Fruit fly (Drosophila melanogaster) whole organism, embryonic: ENCODE results near the gene puf.

ENCODE experiments used
- Asciz ChIP-seq: fragments of 200-800 bp; sonication (Bioruptor generic); optimal IDR thresholded peaks from 2 replicates; lab custom pipeline; 2017; ENCODE audit warnings: missing biosample characterization, mild to moderate bottlenecking, missing genetic modification characterization, missing genetic modification reagents
- Bdp1 ChIP-seq: fragments of 200-800 bp; sonication (Bioruptor generic); optimal IDR thresholded peaks from 3 replicates; lab custom pipeline; 2016; ENCODE audit warnings: missing biosample characterization, missing genetic modification characterization
- CG11085 ChIP-seq: fragments of 200-800 bp; sonication (Bioruptor generic); IDR thresholded peaks from 2 replicates; pipeline ENCODE4 v1.3.6; 2022; ENCODE audit warnings: missing biosample characterization, missing genetic modification characterization
- CG11093 ChIP-seq: fragments of 200-800 bp; sonication (Bioruptor generic); IDR thresholded peaks from 3 replicates; pipeline ENCODE4 v1.3.6; 2022; ENCODE audit warnings: missing biosample characterization, missing genetic modification characterization
- CG12391 ChIP-seq: fragments of 200-800 bp; sonication (Bioruptor generic); optimal IDR thresholded peaks from 3 replicates; lab custom pipeline; 2018; ENCODE audit warnings: missing biosample characterization, mild to moderate bottlenecking, missing genetic modification characterization, moderate library complexity
- CG12744 ChIP-seq: fragments of 200-800 bp; sonication (Bioruptor generic); optimal IDR thresholded peaks from 2 replicates; lab custom pipeline; 2016; ENCODE audit warnings: missing biosample characterization, missing genetic modification characterization
- CG14710 ChIP-seq: fragments of 200-800 bp; sonication (Bioruptor generic); optimal IDR thresholded peaks from 3 replicates; lab custom pipeline; 2019; ENCODE audit warnings: missing biosample characterization, mild to moderate bottlenecking, missing genetic modification characterization, moderate library complexity
- CG15011 ChIP-seq: fragments of 200-800 bp; sonication (Bioruptor generic); optimal IDR thresholded peaks from 3 replicates; lab custom pipeline; 2018; ENCODE audit warnings: missing biosample characterization, mild to moderate bottlenecking, missing genetic modification characterization
- CG1792 ChIP-seq: fragments of 200-800 bp; sonication (Bioruptor generic); optimal IDR thresholded peaks from 2 replicates; lab custom pipeline; 2016; ENCODE audit warnings: missing biosample characterization, missing genetic modification characterization
- CG2120 ChIP-seq: fragments of 200-800 bp; sonication (Bioruptor generic); optimal IDR thresholded peaks from 3 replicates; lab custom pipeline; 2016; ENCODE audit warnings: missing biosample characterization, missing genetic modification characterization
- CG31365 ChIP-seq: fragments of 200-800 bp; sonication (Bioruptor generic); optimal IDR thresholded peaks from 2 replicates; lab custom pipeline; 2018; ENCODE audit warnings: missing biosample characterization, mild to moderate bottlenecking, missing genetic modification characterization
- CG3281 ChIP-seq: fragments of 200-800 bp; sonication (Bioruptor generic); optimal IDR thresholded peaks from 3 replicates; lab custom pipeline; 2017; ENCODE audit warnings: missing biosample characterization, mild to moderate bottlenecking, missing genetic modification characterization
- CG33557 ChIP-seq: fragments of 200-800 bp; sonication (Bioruptor generic); optimal IDR thresholded peaks from 2 replicates; lab custom pipeline; 2019; ENCODE audit warnings: missing biosample characterization, mild to moderate bottlenecking, missing genetic modification characterization, moderate library complexity
- CG3995 ChIP-seq: fragments of 200-800 bp; sonication (Bioruptor generic); optimal IDR thresholded peaks from 3 replicates; lab custom pipeline; 2016; ENCODE audit warnings: missing biosample characterization, missing genetic modification characterization
- CG5245 ChIP-seq: fragments of 200-800 bp; sonication (Bioruptor generic); optimal IDR thresholded peaks from 3 replicates; lab custom pipeline; 2016; ENCODE audit warnings: missing biosample characterization, missing genetic modification characterization
- Camta ChIP-seq: fragments of 200-800 bp; sonication (Bioruptor generic); optimal IDR thresholded peaks from 2 replicates; lab custom pipeline; 2016; ENCODE audit warnings: missing biosample characterization, missing genetic modification characterization
- Dbx ChIP-seq: fragments of 200-800 bp; sonication (Bioruptor generic); IDR thresholded peaks from 3 replicates; pipeline ENCODE4 v1.3.6; 2022; ENCODE audit warnings: missing biosample characterization, missing genetic modification characterization
- E2f2 ChIP-seq: fragments of 200-800 bp; sonication (Bioruptor generic); IDR thresholded peaks from 2 replicates; pipeline ENCODE4 v1.3.6; 2022; ENCODE audit warnings: missing biosample characterization, missing genetic modification characterization
- HLH4C ChIP-seq: fragments of 200-800 bp; sonication (Bioruptor generic); IDR thresholded peaks from 3 replicates; pipeline ENCODE4 v1.3.6; 2022; ENCODE audit warnings: missing biosample characterization, missing genetic modification characterization; ENCODE audit not compliant: partially characterized antibody
- HLH54F ChIP-seq: fragments of 200-800 bp; sonication (Bioruptor generic); optimal IDR thresholded peaks from 3 replicates; lab custom pipeline; 2016; ENCODE audit warnings: missing biosample characterization, missing genetic modification characterization
- Hmx ChIP-seq: fragments of 200-800 bp; sonication (Bioruptor generic); optimal IDR thresholded peaks from 2 replicates; lab custom pipeline; 2016; ENCODE audit warnings: missing biosample characterization, missing genetic modification characterization
- Meics ChIP-seq: fragments of 200-800 bp; sonication (Bioruptor generic); optimal IDR thresholded peaks from 2 replicates; lab custom pipeline; 2017; ENCODE audit warnings: missing biosample characterization, mild to moderate bottlenecking, missing genetic modification characterization
- Nf-YB ChIP-seq: fragments of 200-800 bp; sonication (Bioruptor generic); optimal IDR thresholded peaks from 3 replicates; lab custom pipeline; 2019; ENCODE audit warnings: missing biosample characterization, mild to moderate bottlenecking, missing genetic modification characterization, moderate library complexity
- NfI ChIP-seq: fragments of 200-800 bp; sonication (Bioruptor generic); optimal IDR thresholded peaks from 3 replicates; lab custom pipeline; 2018; ENCODE audit warnings: missing biosample characterization, mild to moderate bottlenecking, missing genetic modification characterization, moderate library complexity
- Oli ChIP-seq: fragments of 200-800 bp; sonication (Bioruptor generic); optimal IDR thresholded peaks from 2 replicates; lab custom pipeline; 2018; ENCODE audit warnings: missing biosample characterization, mild to moderate bottlenecking, missing genetic modification characterization, moderate library complexity
- Pdp1 ChIP-seq, 2 experiments: fragments of 200-800 bp; sonication (Bioruptor generic); optimal IDR thresholded peaks; 3 replicates each; lab custom pipeline; 2016; ENCODE audit warnings: missing biosample characterization in 2 of 2, missing genetic modification characterization in 2 of 2, mild to moderate bottlenecking in 1 of 2, moderate library complexity in 1 of 2
- Xbp1 ChIP-seq: fragments of 200-800 bp; sonication (Bioruptor generic); optimal IDR thresholded peaks from 3 replicates; lab custom pipeline; 2016; ENCODE audit warnings: missing biosample characterization, mild to moderate bottlenecking, missing genetic modification characterization
- Xrp1 ChIP-seq: fragments of 200-800 bp; sonication (Bioruptor generic); IDR thresholded peaks from 2 replicates; pipeline ENCODE4 v1.3.6; 2022; ENCODE audit warnings: missing biosample characterization, missing genetic modification characterization
- bsh ChIP-seq, 2 experiments: fragments of 200-800 bp; sonication (Bioruptor generic); optimal IDR thresholded peaks; 2 replicates each; lab custom pipeline; 2017 to 2018; ENCODE audit warnings: mild to moderate bottlenecking in 2 of 2, missing biosample characterization in 2 of 2, missing genetic modification characterization in 2 of 2, moderate library complexity in 1 of 2
- chinmo ChIP-seq: fragments of 200-800 bp; sonication (Bioruptor generic); IDR thresholded peaks from 4 replicates; pipeline ENCODE4 v1.3.6; 2022; ENCODE audit warnings: missing biosample characterization, missing genetic modification characterization; ENCODE audit not compliant: partially characterized antibody
- dati ChIP-seq: fragments of 200-800 bp; sonication (Bioruptor generic); IDR thresholded peaks from 2 replicates; pipeline ENCODE4 v1.3.6; 2022; ENCODE audit warnings: missing biosample characterization, missing genetic modification characterization
- dimm ChIP-seq: fragments of 200-800 bp; sonication (Bioruptor generic); IDR thresholded peaks from 2 replicates; pipeline ENCODE4 v1.3.6; 2022; ENCODE audit warnings: missing biosample characterization, missing genetic modification characterization
- fd96Cb ChIP-seq: fragments of 200-800 bp; sonication (Bioruptor generic); optimal IDR thresholded peaks from 2 replicates; lab custom pipeline; 2018; ENCODE audit warnings: missing biosample characterization, mild to moderate bottlenecking, missing genetic modification characterization, moderate library complexity
- fru ChIP-seq: fragments of >200 bp; optimal IDR thresholded peaks from 2 replicates; lab custom pipeline; 2017
- grau ChIP-seq: fragments of 200-800 bp; optimal IDR thresholded peaks from 3 replicates; lab custom pipeline; 2019; ENCODE audit warnings: missing biosample characterization, mild to moderate bottlenecking, missing genetic modification characterization, moderate library complexity
- h ChIP-seq: fragments of >200 bp; optimal IDR thresholded peaks from 2 replicates; lab custom pipeline; 2017
- her ChIP-seq: fragments of 200-800 bp; sonication (Bioruptor generic); optimal IDR thresholded peaks from 2 replicates; lab custom pipeline; 2016; ENCODE audit warnings: missing biosample characterization, missing genetic modification characterization
- jigr1 ChIP-seq: fragments of 200-800 bp; sonication (Bioruptor generic); IDR thresholded peaks from 3 replicates; pipeline ENCODE4 v1.3.6; 2022; ENCODE audit warnings: missing biosample characterization, missing genetic modification characterization
- knrl ChIP-seq: fragments of 200-800 bp; sonication (Bioruptor generic); IDR thresholded peaks from 3 replicates; pipeline ENCODE4 v1.3.6; 2022; ENCODE audit warnings: missing biosample characterization, missing genetic modification characterization; ENCODE audit not compliant: partially characterized antibody
- odd ChIP-seq: fragments of 200-800 bp; sonication (Bioruptor generic); optimal IDR thresholded peaks from 2 replicates; lab custom pipeline; 2017; ENCODE audit warnings: missing biosample characterization, mild to moderate bottlenecking, missing genetic modification characterization
- onecut ChIP-seq: fragments of 200-800 bp; sonication (Bioruptor generic); IDR thresholded peaks from 2 replicates; pipeline ENCODE4 v1.3.6; 2022; ENCODE audit warnings: missing biosample characterization, missing genetic modification characterization
- pan ChIP-seq, 4 experiments: fragments of >200 bp in 3 of 4; fragments of 200-800 bp in 1 of 4; sonication (Bioruptor generic) in 1 of 4; optimal IDR thresholded peaks in 3 of 4; IDR thresholded peaks in 1 of 4; 2 replicates each; pipeline versions ENCODE4 v1.3.6 to Lab custom; 2017 to 2022; ENCODE audit warnings: missing biosample characterization in 2 of 4, missing genetic modification characterization in 2 of 4, mixed read lengths in 1 of 4
- pita ChIP-seq: fragments of 200-800 bp; sonication (Bioruptor generic); optimal IDR thresholded peaks from 2 replicates; lab custom pipeline; 2017; ENCODE audit warnings: missing biosample characterization, mild to moderate bottlenecking, missing genetic modification characterization
- prd ChIP-seq, 3 experiments: fragments of >200 bp in 2 of 3; fragments of 200-800 bp in 1 of 3; sonication (Bioruptor generic) in 1 of 3; optimal IDR thresholded peaks in 2 of 3; IDR thresholded peaks in 1 of 3; 2 replicates in 2 of 3; 3 replicates in 1 of 3; pipeline versions ENCODE4 v1.3.6 to Lab custom; 2017 to 2022; ENCODE audit warnings: missing biosample characterization in 1 of 3, missing genetic modification characterization in 1 of 3
- row ChIP-seq: fragments of 200-800 bp; sonication (Bioruptor generic); IDR thresholded peaks from 3 replicates; pipeline ENCODE4 v1.3.6; 2022; ENCODE audit warnings: missing biosample characterization, missing genetic modification characterization
- sens ChIP-seq: fragments of 200-800 bp; sonication (Bioruptor generic); peaks from one replicate; lab custom pipeline; 2016; ENCODE audit warnings: missing biosample characterization, missing genetic modification characterization
- sim ChIP-seq: fragments of 200-800 bp; sonication (Bioruptor generic); IDR thresholded peaks from 2 replicates; pipeline ENCODE4 v1.3.6; 2022; ENCODE audit warnings: missing biosample characterization, missing genetic modification characterization
- unpg ChIP-seq: fragments of 200-800 bp; sonication (Bioruptor generic); optimal IDR thresholded peaks from 3 replicates; lab custom pipeline; 2018; ENCODE audit warnings: missing biosample characterization, mild to moderate bottlenecking, missing genetic modification characterization, moderate library complexity
- usp ChIP-seq: fragments of >200 bp; optimal IDR thresholded peaks from 2 replicates; lab custom pipeline; 2017; ENCODE audit warnings: missing biosample characterization, missing genetic modification characterization
- wdn ChIP-seq: fragments of 200-800 bp; sonication (Bioruptor generic); IDR thresholded peaks from 2 replicates; pipeline ENCODE4 v1.3.6; 2022; ENCODE audit warnings: missing biosample characterization, missing genetic modification characterization

puf gene

DNA sequence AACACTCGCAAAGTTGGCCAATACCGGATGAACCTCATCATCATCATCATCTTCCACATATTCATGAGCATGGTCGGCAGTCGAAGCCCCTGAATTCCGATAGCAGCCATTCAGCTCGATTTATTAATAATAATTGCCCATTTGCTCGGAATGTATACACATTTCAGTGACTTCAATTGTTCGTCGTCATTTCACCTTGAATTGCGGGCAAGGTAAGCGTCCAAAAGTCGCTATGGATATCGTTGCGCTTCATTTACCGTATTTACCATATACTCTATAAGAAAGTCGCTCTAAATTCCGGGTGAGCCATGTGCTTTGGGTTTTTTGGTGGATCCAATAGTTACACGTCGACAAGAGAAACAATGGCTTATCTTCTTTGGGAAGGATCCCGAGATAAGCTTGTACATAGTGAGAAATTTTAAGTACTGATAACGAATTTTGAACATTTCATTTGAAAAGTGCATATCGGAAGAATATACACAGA lies 23.8 kb downstream of the puf start (continued):
- TF ChIP-seq Meics, result peak; percentile 22
- TF ChIP-seq CG11085, result no peak
- no peak for TF ChIP-seq pan (optimal IDR thresholded peaks at IDR 0.05; lab: Kevin White, UChicago)
- peak in 1 of 2 experiments; percentile 67 for TF ChIP-seq pan (GFP tag; optimal IDR thresholded peaks at IDR 0.05 in 1 of 2, IDR thresholded peaks at IDR 0.05 in 1 of 2)
- no peak for TF ChIP-seq CG33557
- peak; percentile 32 for TF ChIP-seq NfI (GFP tag; lab: Kevin White, UChicago)
- TF ChIP-seq Xrp1 (GFP tag; lab: Robert Waterston, UW), result peak; percentile 43; the same call in 1 of the 2 replicates
- no peak for TF ChIP-seq Asciz (GFP tag; lab: Kevin White, UChicago)
- no peak for TF ChIP-seq Nf-YB (GFP tag; lab: Kevin White, UChicago)
- no peak for TF ChIP-seq onecut
- no peak for TF ChIP-seq CG5245 (GFP tag; lab: Kevin White, UChicago)
- TF ChIP-seq grau (tag; lab: Kevin White, UChicago), result peak; percentile 43
- peak; percentile 39 for TF ChIP-seq CG2120
- no peak for TF ChIP-seq E2f2 (GFP tag; lab: Robert Waterston, UW)
- TF ChIP-seq wdn (GFP tag; lab: Robert Waterston, UW), result no peak
- TF ChIP-seq Dbx (GFP tag; lab: Robert Waterston, UW), result no peak
- TF ChIP-seq h (lab: Kevin White, UChicago), result no peak
- peak; percentile 38 for TF ChIP-seq Xbp1 (GFP tag; lab: Kevin White, UChicago)
- TF ChIP-seq fd96Cb (tag; lab: Kevin White, UChicago), result peak; percentile 26
- TF ChIP-seq dimm (GFP tag; lab: Robert Waterston, UW), result no peak
- TF ChIP-seq chinmo (GFP tag; lab: Robert Waterston, UW), result no peak; the same call in 3 of the 4 replicates
- TF ChIP-seq Pdp1 (GFP tag; optimal IDR thresholded peaks at IDR 0.05; lab: Kevin White, UChicago), result peak in 1 of 2 experiments; percentile 32
- TF ChIP-seq fru (lab: Kevin White, UChicago), result no peak
- TF ChIP-seq CG14710 (tag; lab: Kevin White, UChicago), result no peak
- no peak for TF ChIP-seq prd (optimal IDR thresholded peaks at IDR 0.05; lab: Kevin White, UChicago)
- peak; percentile 31; the same call in 1 of the 3 replicates for TF ChIP-seq prd (GFP tag; IDR thresholded peaks at IDR 0.05; lab: Robert Waterston, UW)
- TF ChIP-seq Hmx (GFP tag; lab: Kevin White, UChicago), result no peak
- no peak for TF ChIP-seq pita (GFP tag; lab: Kevin White, UChicago)
- peak; percentile 3 for TF ChIP-seq CG12744 (GFP tag; lab: Kevin White, UChicago)
- no peak for TF ChIP-seq knrl (GFP tag; lab: Robert Waterston, UW)
- no peak for TF ChIP-seq odd (GFP tag; lab: Kevin White, UChicago)
- no peak for TF ChIP-seq CG1792 (GFP tag; lab: Kevin White, UChicago)
- peak; percentile 37 for TF ChIP-seq unpg (GFP tag; lab: Kevin White, UChicago)
- peak; percentile 3 for TF ChIP-seq Bdp1 (GFP tag; lab: Kevin White, UChicago)
- peak in 1 of 2 experiments; percentile 28 for TF ChIP-seq bsh (GFP tag; optimal IDR thresholded peaks at IDR 0.05; lab: Kevin White, UChicago)
- no peak for TF ChIP-seq CG3995 (GFP tag; lab: Kevin White, UChicago)
- peak; percentile 9 for TF ChIP-seq her (GFP tag; lab: Kevin White, UChicago)
- 0 out of 3 replicates have a peak, but pooled peaks have one; percentile 14 for TF ChIP-seq CG11093 (GFP tag; lab: Robert Waterston, UW)
- TF ChIP-seq CG12391, result peak; percentile 45
- TF ChIP-seq row (GFP tag; lab: Robert Waterston, UW), result peak; percentile 64
- peak; percentile 42 for TF ChIP-seq CG3281
- TF ChIP-seq Camta (GFP tag; lab: Kevin White, UChicago), result no peak
- TF ChIP-seq HLH54F (GFP tag; lab: Kevin White, UChicago), result no peak
- no peak for TF ChIP-seq Oli (tag; lab: Kevin White, UChicago)
- 0 out of 2 replicates have a peak, but pooled peaks have one; percentile 7 for TF ChIP-seq dati
- no peak for TF ChIP-seq sim
- TF ChIP-seq jigr1 (GFP tag; lab: Robert Waterston, UW), result no peak
- no peak for TF ChIP-seq CG15011 (GFP tag; lab: Kevin White, UChicago)
- TF ChIP-seq usp (GFP tag; lab: Kevin White, UChicago), result no peak
- TF ChIP-seq HLH4C (GFP tag; lab: Robert Waterston, UW), result no peak
- TF ChIP-seq sens (GFP tag; lab: Kevin White, UChicago), result peak; percentile 82
- TF ChIP-seq CG31365 (tag; lab: Kevin White, UChicago), result no peak
